Worm (Caenorhabditis elegans): ENCODE results near the gene F08F1.9.

DNA sequence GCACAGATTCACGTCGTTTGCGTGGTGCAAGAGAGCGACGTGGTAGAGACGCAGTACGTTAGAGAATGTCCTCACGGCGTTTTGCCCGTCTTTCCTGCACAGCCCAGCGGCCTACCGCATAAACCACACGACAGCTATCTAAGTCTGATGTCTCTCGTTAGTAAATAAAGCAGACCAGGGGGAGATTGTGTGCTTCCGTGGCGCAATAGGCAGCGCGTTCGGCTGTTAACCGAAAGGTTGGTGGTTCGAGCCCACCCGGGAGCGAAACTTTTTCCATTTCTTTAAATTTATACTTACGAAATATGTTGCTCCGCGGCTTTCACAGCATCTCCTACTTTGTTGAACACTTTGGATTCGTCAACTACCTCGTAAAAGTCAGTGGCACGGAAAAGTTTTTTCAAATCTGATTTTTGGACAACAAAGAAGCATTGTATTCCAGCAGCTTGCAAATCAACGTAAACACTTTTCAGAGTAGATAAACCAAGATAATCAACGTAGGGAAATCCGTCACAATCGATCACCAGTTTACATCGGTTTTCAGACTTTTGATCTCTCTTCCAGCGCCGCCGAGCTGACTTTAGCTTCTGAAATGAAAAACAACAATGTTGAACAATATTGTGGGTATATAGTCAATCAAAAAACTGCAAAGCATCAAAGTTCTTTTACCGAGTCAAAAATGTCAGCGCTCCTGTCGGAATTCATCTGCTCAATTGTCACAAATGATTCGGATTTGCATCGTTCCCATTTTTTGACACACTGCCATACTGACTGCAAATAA is 6.2 kb downstream of the F08F1.9 start:
- TF ChIP-seq unc-62 (GFP tag; optimal IDR thresholded peaks at IDR 0.05) = no peak
- no peak for TF ChIP-seq nhr-84 (tag; optimal IDR thresholded peaks at IDR 0.05)
- peak; percentile 5 for TF ChIP-seq pag-3 (tag; optimal IDR thresholded peaks at IDR 0.05; ENCODE audit: borderline replicate concordance, insufficient read depth)
- peak; percentile 78 for TF ChIP-seq skn-1 (tag; optimal IDR thresholded peaks at IDR 0.05)
- TF ChIP-seq xbp-1 (tag; optimal IDR thresholded peaks at IDR 0.05) = peak; percentile 88
- TF ChIP-seq tbx-2 (tag; optimal IDR thresholded peaks at IDR 0.05) = peak; percentile 94
- peak; percentile 62 for TF ChIP-seq nhr-11 (tag; optimal IDR thresholded peaks at IDR 0.05)
- peak; percentile 48 for TF ChIP-seq nhr-237 (tag; optimal IDR thresholded peaks at IDR 0.05)
